Fruit fly (Drosophila melanogaster) S2 (cell line): ENCODE results near the gene Kaz1-ORFB.

Experiments
- CG8478 ChIP-seq: fragments of >200 bp; optimal IDR thresholded peaks from 2 replicates; lab custom pipeline; 2018
- CTCF ChIP-seq, 2 experiments: fragments of >200 bp; optimal IDR thresholded peaks; 2 replicates each; lab custom pipeline; 2018

DNA sequence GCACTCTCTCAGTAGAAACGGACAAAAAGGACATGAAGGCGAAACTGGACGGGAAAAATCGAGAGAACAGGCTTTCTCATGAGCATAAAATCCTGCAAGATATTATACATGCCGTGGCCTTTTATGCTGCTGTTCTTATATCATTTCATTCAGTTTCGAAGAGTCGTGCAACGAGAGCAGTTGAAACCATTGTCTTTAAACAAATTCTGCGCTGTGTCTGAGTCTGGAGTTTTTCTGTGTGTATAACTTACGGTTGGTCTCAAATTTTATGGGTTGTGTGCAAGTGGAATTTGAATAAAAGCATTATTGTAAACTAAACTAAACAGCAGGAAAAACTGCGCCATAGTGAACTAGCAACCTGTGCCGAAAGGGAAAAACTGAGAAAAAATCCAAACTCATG, 51.2 kb downstream of the Kaz1-ORFB start:
- TF ChIP-seq CG8478 (lab: Kevin White, UChicago) = no peak
- no peak for TF ChIP-seq CTCF (optimal IDR thresholded peaks at IDR 0.05; lab: Kevin White, UChicago)
